Fruit fly (Drosophila melanogaster) whole organism, pupa: ENCODE measurements around the gene Zn72D.

ENCODE experiments used
- CG10348 ChIP-seq: fragments of 200-800 bp; sonication (Bioruptor generic); IDR thresholded peaks from 2 replicates; pipeline ENCODE4 v1.3.6; 2022; ENCODE audit warnings: missing biosample characterization, missing genetic modification characterization
- CG12605 ChIP-seq: fragments of 200-800 bp; sonication (Bioruptor generic); IDR thresholded peaks from 2 replicates; pipeline ENCODE4 v1.3.6; 2022; ENCODE audit warnings: missing biosample characterization, missing genetic modification characterization
- CG13204 ChIP-seq: fragments of 200-800 bp; sonication (Bioruptor generic); optimal IDR thresholded peaks from 2 replicates; lab custom pipeline; 2018; ENCODE audit warnings: missing biosample characterization, mild to moderate bottlenecking, missing genetic modification characterization, moderate library complexity
- CG14655 ChIP-seq: fragments of 200-800 bp; sonication (Bioruptor generic); optimal IDR thresholded peaks from 3 replicates; lab custom pipeline; 2017; ENCODE audit warnings: mild to moderate bottlenecking, missing biosample characterization, missing genetic modification reagents, missing genetic modification characterization
- CG15710 ChIP-seq: fragments of 200-800 bp; sonication (Bioruptor generic); optimal IDR thresholded peaks from 2 replicates; lab custom pipeline; 2018; ENCODE audit warnings: missing biosample characterization, mild to moderate bottlenecking, missing genetic modification characterization, moderate library complexity
- CG17806 ChIP-seq: fragments of 200-800 bp; sonication (Bioruptor generic); optimal IDR thresholded peaks from 2 replicates; lab custom pipeline; 2018; ENCODE audit warnings: missing biosample characterization, mild to moderate bottlenecking, missing genetic modification characterization, moderate library complexity
- CG32121 ChIP-seq: fragments of 200-800 bp; sonication (Bioruptor generic); IDR thresholded peaks from 2 replicates; pipeline ENCODE4 v1.3.6; 2022; ENCODE audit warnings: missing biosample characterization, missing genetic modification characterization
- CG4496 ChIP-seq: fragments of 200-800 bp; sonication (Bioruptor generic); IDR thresholded peaks from 3 replicates; pipeline ENCODE4 v1.3.6; 2022; ENCODE audit warnings: missing biosample characterization, missing genetic modification characterization
- CG8159 ChIP-seq: fragments of 200-800 bp; sonication (Bioruptor generic); optimal IDR thresholded peaks from 3 replicates; lab custom pipeline; 2018; ENCODE audit warnings: missing biosample characterization, mild to moderate bottlenecking, missing genetic modification characterization, moderate library complexity
- CG8301 ChIP-seq: fragments of 200-800 bp; sonication (Bioruptor generic); optimal IDR thresholded peaks from 2 replicates; lab custom pipeline; 2018; ENCODE audit warnings: missing biosample characterization, mild to moderate bottlenecking, missing genetic modification characterization
- CG9948 ChIP-seq: fragments of 200-800 bp; sonication (Bioruptor generic); optimal IDR thresholded peaks from 2 replicates; lab custom pipeline; 2018; ENCODE audit warnings: missing biosample characterization, mild to moderate bottlenecking, missing genetic modification characterization, moderate library complexity
- EcR ChIP-seq: fragments of 200-800 bp; sonication (Bioruptor generic); optimal IDR thresholded peaks from 3 replicates; lab custom pipeline; 2019; ENCODE audit warnings: missing biosample characterization, missing genetic modification characterization, mild to moderate bottlenecking, moderate library complexity, missing genetic modification reagents
- Ets98B ChIP-seq: fragments of 200-800 bp; sonication (Bioruptor generic); IDR thresholded peaks from 2 replicates; pipeline ENCODE4 v1.3.6; 2022; ENCODE audit warnings: missing biosample characterization, missing genetic modification characterization
- Pif1A ChIP-seq: fragments of 200-800 bp; sonication (Bioruptor generic); optimal IDR thresholded peaks from 3 replicates; lab custom pipeline; 2016; ENCODE audit warnings: missing biosample characterization, missing genetic modification characterization
- Pif1B ChIP-seq: fragments of 200-800 bp; sonication (Bioruptor generic); optimal IDR thresholded peaks from 3 replicates; lab custom pipeline; 2016; ENCODE audit warnings: missing biosample characterization, missing genetic modification characterization
- Snoo ChIP-seq: fragments of 200-800 bp; sonication (Bioruptor generic); optimal IDR thresholded peaks from 3 replicates; lab custom pipeline; 2017; ENCODE audit warnings: missing biosample characterization, mild to moderate bottlenecking, missing genetic modification characterization, inconsistent platforms
- fd96Ca ChIP-seq: fragments of 200-800 bp; sonication (Bioruptor generic); IDR thresholded peaks from 3 replicates; pipeline ENCODE4 v1.3.6; 2022; ENCODE audit warnings: missing biosample characterization, missing genetic modification characterization
- gl ChIP-seq: fragments of 200-800 bp; sonication (Bioruptor generic); optimal IDR thresholded peaks from 2 replicates; lab custom pipeline; 2018; ENCODE audit warnings: missing biosample characterization, mild to moderate bottlenecking, missing genetic modification characterization

The Zn72D gene

dm6 chr3L:16083693-16084092 is 28.7 kb downstream of the Zn72D start, which contains the start of gene CG13075:
Gene CG13075, plus strand, starts transcription at chr3L:16083993.
- no peak for TF ChIP-seq gl (tag; lab: Kevin White, UChicago)
- no peak for TF ChIP-seq CG13204 (GFP tag; lab: Kevin White, UChicago)
- TF ChIP-seq CG9948 (tag; lab: Kevin White, UChicago), result no peak
- no peak for TF ChIP-seq fd96Ca (GFP tag; lab: Robert Waterston, UW)
- no peak for TF ChIP-seq Pif1A
- no peak for TF ChIP-seq CG12605 (GFP tag; lab: Robert Waterston, UW)
- no peak for TF ChIP-seq CG4496 (GFP tag; lab: Robert Waterston, UW)
- no peak for TF ChIP-seq Pif1B (GFP tag; lab: Kevin White, UChicago)
- TF ChIP-seq CG14655, result no peak
- no peak for TF ChIP-seq CG32121
- TF ChIP-seq CG8159, result no peak
- TF ChIP-seq CG8301 (tag; lab: Kevin White, UChicago), result no peak

dm6 chr3L:16082251-16082650 is 30.2 kb downstream of the Zn72D start, which contains the start of gene CG33258:
Gene CG33258, plus strand, starts transcription at chr3L:16082551.
- no peak for TF ChIP-seq CG17806
- TF ChIP-seq CG32121, result no peak
- no peak for TF ChIP-seq CG9948 (tag; lab: Kevin White, UChicago)
- TF ChIP-seq CG8159, result no peak
- no peak for TF ChIP-seq Ets98B (GFP tag; lab: Robert Waterston, UW)
- no peak for TF ChIP-seq Pif1B (GFP tag; lab: Kevin White, UChicago)
- TF ChIP-seq CG8301 (tag; lab: Kevin White, UChicago), result no peak
- TF ChIP-seq CG4496 (GFP tag; lab: Robert Waterston, UW), result no peak
- no peak for TF ChIP-seq Snoo (tag; lab: Kevin White, UChicago)
- no peak for TF ChIP-seq CG15710 (tag; lab: Kevin White, UChicago)

- TF ChIP-seq EcR (GFP tag; lab: Kevin White, UChicago) (peak; percentile 36), CG14655 (peak; percentile 80), CG32121 (peak; percentile 31; the same call in 1 of the 2 replicates), CG10348 (GFP tag; lab: Robert Waterston, UW) (no peak), fd96Ca (GFP tag; lab: Robert Waterston, UW) (no peak), Ets98B (GFP tag; lab: Robert Waterston, UW) (no peak; the same call in 1 of the 2 replicates), CG8301 (tag; lab: Kevin White, UChicago) (peak; percentile 61)
Observed at dm6 chr3L:16060806-16061600, 51.4 kb downstream of the Zn72D start.
